Worm (Caenorhabditis elegans): ENCODE data around the gene pals-37.

Gene pals-37

DNA sequence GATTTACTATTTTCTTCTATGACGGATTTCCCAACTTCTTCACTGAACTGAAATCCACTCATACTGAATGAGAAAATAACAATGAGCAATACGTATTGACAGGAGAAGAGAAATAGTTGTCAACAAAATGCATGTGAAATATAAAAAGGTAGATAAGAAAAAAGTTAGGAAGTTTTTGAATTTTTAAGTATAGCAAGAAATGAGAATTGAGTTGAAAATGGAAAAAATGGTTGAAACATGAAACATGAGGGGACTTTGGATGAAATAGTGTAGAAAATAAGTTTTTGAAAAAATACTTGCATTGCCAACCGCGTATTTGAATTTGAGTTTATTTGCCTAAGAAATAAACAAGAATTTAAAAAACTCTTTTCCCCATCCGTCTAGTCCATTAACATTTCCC lies 5.6 kb upstream of the pals-37 start, which contains the start of the genes pals-38 and C54D10.9:
TSS of gene pals-38 (minus strand) at position 101 of the 400 bp plus-strand sequence.
TSS of gene C54D10.9 (plus strand) at position 259 of the 400 bp plus-strand sequence.
- no peak for TF ChIP-seq unc-62 (GFP tag; optimal IDR thresholded peaks at IDR 0.05)

- TF ChIP-seq unc-62 (GFP tag; optimal IDR thresholded peaks at IDR 0.05): no peak
Measured at ce11 chrV:12443754-12444153, 2.4 kb upstream of the pals-37 start, which contains the start of gene pals-39. Gene pals-39, minus strand, starts transcription at chrV:12443854.

DNA sequence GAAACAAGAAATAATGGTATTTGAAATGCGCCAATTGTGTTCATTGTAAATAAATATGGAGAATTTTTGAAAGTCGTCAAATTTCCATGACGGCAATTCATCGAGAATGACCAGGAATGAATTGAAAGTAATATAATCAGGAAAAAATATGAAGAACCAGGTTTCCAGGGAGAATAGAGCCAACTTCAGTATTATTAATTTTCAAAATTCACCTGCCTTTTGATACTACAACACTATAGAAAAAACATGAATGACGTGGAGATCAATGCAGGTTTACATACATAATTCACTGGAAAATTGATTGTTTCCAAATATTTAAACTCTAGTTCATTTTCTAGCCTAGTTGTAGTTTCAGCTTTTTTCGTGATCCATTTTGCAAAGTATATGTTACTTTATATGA lies 7.6 kb downstream of the pals-37 start, which contains the start of gene srh-25:
TSS of gene srh-25 (minus strand) at position 101 of the 400 bp plus-strand sequence.
- no peak for TF ChIP-seq unc-62 (GFP tag; optimal IDR thresholded peaks at IDR 0.05)

ce11 chrV:12433105-12433504 lies 8.2 kb downstream of the pals-37 start:
- no peak for TF ChIP-seq unc-62 (GFP tag; optimal IDR thresholded peaks at IDR 0.05)

ce11 chrV:12432111-12432510 lies 9.2 kb downstream of the pals-37 start, which contains the start of gene C54D10.13:
Gene C54D10.13, minus strand, starts transcription at chrV:12432289.
- TF ChIP-seq unc-62 (GFP tag; optimal IDR thresholded peaks at IDR 0.05): no peak

DNA sequence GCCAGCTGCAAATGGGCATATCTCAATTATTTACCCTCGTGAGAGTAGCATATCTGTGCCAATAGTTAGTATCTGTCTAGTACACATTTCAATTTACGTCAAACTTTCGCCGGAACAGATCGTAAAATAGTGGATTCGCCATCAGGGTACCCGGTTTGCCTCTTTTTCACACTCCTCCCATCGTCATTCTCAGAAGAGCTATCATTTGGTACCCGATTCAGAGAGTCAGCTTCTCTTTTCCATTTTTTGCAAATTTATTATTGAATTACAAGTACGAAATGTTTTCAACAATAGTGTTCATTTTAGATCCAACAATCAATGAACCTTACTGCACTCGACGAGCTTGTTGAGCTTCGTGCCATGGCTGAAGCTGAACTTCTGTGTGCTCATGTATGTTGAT lies 12.3 kb downstream of the pals-37 start, which contains the start of gene C54D10.5:
TSS of gene C54D10.5 (plus strand) at position 301 of the 400 bp plus-strand sequence.
- no peak for TF ChIP-seq unc-62 (GFP tag; optimal IDR thresholded peaks at IDR 0.05)

DNA sequence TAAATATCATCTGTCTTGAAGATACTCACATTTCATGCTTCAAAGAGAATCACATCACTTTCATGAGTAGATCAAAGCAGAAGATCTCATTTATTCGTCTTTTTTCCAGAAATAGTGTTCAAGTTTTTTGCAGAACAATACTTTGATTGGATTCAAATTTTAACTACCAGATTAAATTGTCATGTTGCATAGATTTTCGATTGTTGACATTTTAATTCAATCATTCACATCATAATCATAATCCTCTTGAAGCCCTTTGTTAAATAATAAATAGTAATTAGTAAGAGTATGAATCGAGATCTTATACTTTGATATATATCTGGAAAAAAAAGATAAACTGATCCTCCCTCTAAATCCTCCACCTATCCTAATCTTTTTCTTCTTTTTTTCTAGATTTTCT lies 13.5 kb downstream of the pals-37 start:
- no peak for TF ChIP-seq unc-62 (GFP tag; optimal IDR thresholded peaks at IDR 0.05)

DNA sequence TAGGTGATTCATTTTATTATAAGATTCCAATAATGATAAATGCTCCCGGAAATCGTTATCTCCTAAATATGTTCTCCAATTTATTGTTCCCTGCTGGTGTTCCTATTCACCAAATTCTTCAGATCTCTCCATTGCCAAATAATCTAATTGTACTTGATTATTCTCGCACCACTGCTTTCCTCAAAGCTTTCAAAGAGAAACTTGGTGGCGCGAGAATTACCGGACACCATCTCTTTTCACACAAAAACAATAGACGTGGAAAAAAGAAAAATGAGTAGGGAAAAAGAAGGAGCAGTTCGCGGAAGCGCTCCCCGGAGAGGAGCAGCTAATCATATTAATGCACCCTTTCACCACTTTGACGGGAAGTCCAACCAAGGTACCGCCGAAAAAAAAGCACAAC lies 20.0 kb downstream of the pals-37 start:
- TF ChIP-seq unc-62 (GFP tag; optimal IDR thresholded peaks at IDR 0.05): no peak

- no peak for TF ChIP-seq unc-62 (GFP tag; optimal IDR thresholded peaks at IDR 0.05)
Measured at ce11 chrV:12420843-12421242, 20.5 kb downstream of the pals-37 start, which contains the start of gene C54D10.4. Gene C54D10.4, minus strand, starts transcription at chrV:12420943.

ce11 chrV:12418292-12418691 lies 23.0 kb downstream of the pals-37 start, which contains the start of gene C54D10.3:
Gene C54D10.3, plus strand, starts transcription at chrV:12418592.
- no peak for TF ChIP-seq unc-62 (GFP tag; optimal IDR thresholded peaks at IDR 0.05)

ce11 chrV:12417277-12417676 lies 24.0 kb downstream of the pals-37 start, which contains the start of gene cdr-3:
Gene cdr-3, minus strand, starts transcription at chrV:12417377.
- TF ChIP-seq unc-62 (GFP tag; optimal IDR thresholded peaks at IDR 0.05): no peak

DNA sequence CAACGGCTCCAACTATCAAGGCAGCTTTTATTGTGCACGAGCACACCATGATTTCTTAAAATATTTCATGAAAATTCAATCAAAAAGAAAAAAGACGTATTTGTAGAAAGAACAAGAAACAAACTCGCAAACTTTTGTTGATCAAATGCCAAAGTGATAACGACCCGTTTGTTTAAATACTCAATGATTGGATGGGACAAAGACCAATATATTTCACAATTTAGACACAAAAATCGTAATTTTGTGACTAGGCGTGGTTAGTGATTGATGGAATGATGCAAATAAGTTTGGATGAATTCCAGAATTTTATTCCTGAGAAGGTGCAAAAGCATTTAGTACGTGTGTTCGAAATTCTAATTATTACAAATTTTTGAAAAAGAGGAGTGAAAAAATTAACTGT lies 25.7 kb downstream of the pals-37 start, which contains the start of gene cdr-2:
TSS of gene cdr-2 (minus strand) at position 54 of the 400 bp plus-strand sequence.
- TF ChIP-seq unc-62 (GFP tag; optimal IDR thresholded peaks at IDR 0.05): no peak

DNA sequence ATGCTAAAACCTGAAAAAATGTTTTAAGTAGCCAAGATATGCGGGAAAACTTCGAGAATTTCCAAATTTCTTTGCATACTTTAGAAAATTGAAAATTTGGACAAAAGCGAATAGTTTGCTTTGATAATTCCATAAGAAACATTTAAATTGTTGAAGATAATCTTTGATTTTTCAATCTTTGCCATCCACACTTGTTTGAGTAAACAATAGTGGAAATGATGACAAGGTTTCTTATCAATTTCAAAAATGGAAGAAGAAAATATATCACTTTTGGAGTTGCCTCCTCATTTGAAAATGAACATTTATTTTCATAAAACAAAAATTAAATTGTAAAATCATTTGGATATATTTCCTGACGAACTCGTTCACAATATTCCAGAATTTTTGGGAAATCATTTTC lies 27.0 kb downstream of the pals-37 start:
- TF ChIP-seq unc-62 (GFP tag; optimal IDR thresholded peaks at IDR 0.05): no peak

ce11 chrV:12413651-12414114 lies 27.6 kb downstream of the pals-37 start, which contains the start of gene cdr-6:
Gene cdr-6, minus strand, starts transcription at chrV:12413701.
- TF ChIP-seq unc-62 (GFP tag; optimal IDR thresholded peaks at IDR 0.05): no peak

DNA sequence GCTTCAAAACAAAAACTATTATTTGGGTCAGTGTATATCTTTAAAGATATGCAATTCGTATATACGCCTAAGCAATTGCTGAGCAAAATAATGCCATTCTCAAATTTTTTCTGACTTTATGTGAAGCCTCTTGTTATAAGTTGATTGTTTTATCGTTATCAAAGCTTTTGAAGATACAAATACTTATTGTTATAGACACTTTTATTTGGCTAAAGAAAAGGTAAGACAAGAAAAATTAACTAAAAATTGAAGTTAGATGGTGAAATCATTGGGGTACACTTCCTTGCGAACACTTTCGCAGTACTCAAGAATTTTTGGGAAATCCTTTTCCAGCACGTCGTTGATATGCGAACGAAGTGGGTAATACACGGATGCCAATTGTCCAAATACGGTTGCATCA lies 29.0 kb downstream of the pals-37 start:
- TF ChIP-seq unc-62 (GFP tag; optimal IDR thresholded peaks at IDR 0.05): no peak

ce11 chrV:12411909-12412308 lies 29.4 kb downstream of the pals-37 start, which contains the start of gene cdr-7:
Gene cdr-7, minus strand, starts transcription at chrV:12412113.
- TF ChIP-seq unc-62 (GFP tag; optimal IDR thresholded peaks at IDR 0.05): no peak

DNA sequence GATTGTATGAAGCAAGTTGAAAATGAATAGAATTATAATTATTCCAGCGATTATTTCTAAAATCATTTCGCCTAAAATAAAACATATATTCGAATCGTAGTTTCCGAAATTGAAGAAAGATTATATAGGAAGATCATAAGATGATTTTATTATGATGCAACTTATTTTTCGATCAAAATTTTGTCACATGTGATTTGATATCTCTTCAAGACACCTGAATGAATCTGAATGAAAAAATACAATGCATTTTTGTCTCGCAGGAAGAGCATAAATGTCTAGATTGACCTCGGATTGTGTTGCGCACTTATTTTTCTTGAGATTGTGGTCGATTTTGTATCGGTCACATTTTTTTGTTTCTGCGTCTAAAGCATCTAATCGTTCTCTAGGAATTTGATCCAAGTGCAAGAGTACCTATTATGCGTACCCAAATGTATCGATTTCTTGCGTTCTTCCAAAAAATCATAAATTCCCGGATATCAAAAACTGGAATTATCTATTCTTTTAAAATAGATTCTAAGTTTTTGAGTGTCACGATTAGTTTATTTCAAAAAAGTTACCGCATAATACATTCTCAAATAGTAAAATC lies 30.8 kb downstream of the pals-37 start, which contains the start of gene hrg-2:
TSS of gene hrg-2 (minus strand) at position 98 of the 586 bp plus-strand sequence.
- TF ChIP-seq unc-62 (GFP tag; optimal IDR thresholded peaks at IDR 0.05): no peak

Data from whole organism, dauer.